Fruit fly (Drosophila melanogaster) whole organism, prepupa: ENCODE measurements around the gene ImpE3.

Source experiments
- Blimp-1 ChIP-seq: fragments of 200-800 bp; sonication (Bioruptor generic); optimal IDR thresholded peaks from 3 replicates; lab custom pipeline; 2017; ENCODE audit warnings: missing biosample characterization, missing genetic modification characterization, mild to moderate bottlenecking, moderate library complexity, missing genetic modification reagents
- CG10669 ChIP-seq: fragments of 200-800 bp; sonication (Bioruptor generic); optimal IDR thresholded peaks from 3 replicates; lab custom pipeline; 2018; ENCODE audit warnings: missing biosample characterization, mild to moderate bottlenecking, missing genetic modification characterization, moderate library complexity
- CG11294 ChIP-seq: fragments of 200-800 bp; sonication (Bioruptor generic); IDR thresholded peaks from 2 replicates; pipeline ENCODE4 v1.3.6; 2022; ENCODE audit warnings: missing biosample characterization, missing genetic modification characterization
- CG11762 ChIP-seq: fragments of 200-800 bp; sonication (Bioruptor generic); optimal IDR thresholded peaks from 3 replicates; lab custom pipeline; 2016; ENCODE audit warnings: missing biosample characterization, missing genetic modification characterization; ENCODE audit not compliant: insufficient read depth
- CG15336 ChIP-seq: fragments of 200-800 bp; sonication (Bioruptor generic); IDR thresholded peaks from 2 replicates; pipeline ENCODE4 v1.3.6; 2022; ENCODE audit warnings: missing biosample characterization, missing genetic modification characterization
- CG16779 ChIP-seq: fragments of 200-800 bp; sonication (Bioruptor generic); optimal IDR thresholded peaks from 3 replicates; lab custom pipeline; 2017; ENCODE audit warnings: missing biosample characterization, mild to moderate bottlenecking, missing genetic modification characterization
- CG3032 ChIP-seq: fragments of 200-800 bp; optimal IDR thresholded peaks from 2 replicates; lab custom pipeline; 2019; ENCODE audit warnings: missing biosample characterization, mild to moderate bottlenecking, missing genetic modification characterization, moderate library complexity
- CG31627 ChIP-seq: fragments of 200-800 bp; sonication (Bioruptor generic); optimal IDR thresholded peaks from 3 replicates; lab custom pipeline; 2016; ENCODE audit warnings: missing biosample characterization, missing genetic modification characterization
- CG32006 ChIP-seq: fragments of 200-800 bp; sonication (Bioruptor generic); optimal IDR thresholded peaks from 3 replicates; lab custom pipeline; 2017; ENCODE audit warnings: missing biosample characterization, mild to moderate bottlenecking, missing genetic modification characterization
- CG3919 ChIP-seq: fragments of 200-800 bp; sonication (Bioruptor generic); optimal IDR thresholded peaks from 3 replicates; lab custom pipeline; 2016; ENCODE audit warnings: missing biosample characterization, missing genetic modification characterization
- CG6163 ChIP-seq: fragments of 200-800 bp; sonication (Bioruptor generic); IDR thresholded peaks from 3 replicates; pipeline ENCODE4 v1.3.6; 2022; ENCODE audit warnings: missing biosample characterization, missing genetic modification characterization
- CG6276 ChIP-seq: fragments of 200-800 bp; sonication (Bioruptor generic); optimal IDR thresholded peaks from 2 replicates; lab custom pipeline; 2017; ENCODE audit warnings: missing biosample characterization, mild to moderate bottlenecking, missing genetic modification characterization
- CG6792 ChIP-seq: fragments of 200-800 bp; sonication (Bioruptor generic); optimal IDR thresholded peaks from 3 replicates; lab custom pipeline; 2016; ENCODE audit warnings: missing biosample characterization, missing genetic modification characterization
- CG6808 ChIP-seq: fragments of 200-800 bp; sonication (Bioruptor generic); optimal IDR thresholded peaks from 3 replicates; lab custom pipeline; 2017; ENCODE audit warnings: missing biosample characterization, missing genetic modification characterization, mild to moderate bottlenecking, moderate library complexity, missing genetic modification reagents
- CG6854 ChIP-seq: fragments of 200-800 bp; sonication (Bioruptor generic); optimal IDR thresholded peaks from 2 replicates; lab custom pipeline; 2017; ENCODE audit warnings: missing biosample characterization, mild to moderate bottlenecking, missing genetic modification characterization
- CG7368 ChIP-seq: fragments of 200-800 bp; sonication (Bioruptor generic); optimal IDR thresholded peaks from 3 replicates; lab custom pipeline; 2016; ENCODE audit warnings: missing biosample characterization, missing genetic modification characterization
- CG8119 ChIP-seq: fragments of 200-800 bp; sonication (Bioruptor generic); IDR thresholded peaks from 3 replicates; pipeline ENCODE4 v1.3.6; 2022; ENCODE audit warnings: missing biosample characterization, missing genetic modification characterization
- CG8319 ChIP-seq: fragments of 200-800 bp; sonication (Bioruptor generic); optimal IDR thresholded peaks from 3 replicates; lab custom pipeline; 2016; ENCODE audit warnings: missing biosample characterization, missing genetic modification characterization
- CG8632 ChIP-seq: fragments of 200-800 bp; sonication (Bioruptor generic); optimal IDR thresholded peaks from 3 replicates; lab custom pipeline; 2016; ENCODE audit warnings: missing biosample characterization, missing genetic modification characterization
- CG9139 ChIP-seq: fragments of 200-800 bp; sonication (Bioruptor generic); optimal IDR thresholded peaks from 3 replicates; lab custom pipeline; 2017; ENCODE audit warnings: missing biosample characterization, mild to moderate bottlenecking, missing genetic modification characterization
- Eip78C ChIP-seq: fragments of 200-800 bp; sonication (Bioruptor generic); peaks from one replicate; lab custom pipeline; 2016; ENCODE audit warnings: missing biosample characterization, missing genetic modification characterization
- Eip93F ChIP-seq: fragments of 200-800 bp; sonication (Bioruptor generic); optimal IDR thresholded peaks from 2 replicates; lab custom pipeline; 2016; ENCODE audit warnings: missing biosample characterization, mild to moderate bottlenecking, missing genetic modification characterization
- Ets21C ChIP-seq: fragments of 200-800 bp; sonication (Bioruptor generic); optimal IDR thresholded peaks from 3 replicates; lab custom pipeline; 2016; ENCODE audit warnings: missing biosample characterization, missing genetic modification characterization
- Gug ChIP-seq: fragments of 200-800 bp; sonication (Bioruptor generic); IDR thresholded peaks from 2 replicates; pipeline ENCODE4 v1.3.6; 2022; ENCODE audit warnings: missing biosample characterization, missing genetic modification characterization
- Hr38 ChIP-seq: sonication (Bioruptor generic); optimal IDR thresholded peaks from 2 replicates; lab custom pipeline; 2016; ENCODE audit warnings: missing biosample characterization, missing genetic modification characterization
- Met ChIP-seq: fragments of 200-800 bp; sonication (Bioruptor generic); optimal IDR thresholded peaks from 3 replicates; lab custom pipeline; 2016; ENCODE audit warnings: missing biosample characterization, missing genetic modification characterization
- Smox ChIP-seq: fragments of 200-800 bp; sonication (Bioruptor generic); optimal IDR thresholded peaks from 3 replicates; lab custom pipeline; 2016; ENCODE audit warnings: missing biosample characterization, missing genetic modification characterization
- Sox102F ChIP-seq: fragments of 200-800 bp; sonication (Bioruptor generic); optimal IDR thresholded peaks from 2 replicates; lab custom pipeline; 2016; ENCODE audit warnings: missing biosample characterization, mild to moderate bottlenecking, missing genetic modification characterization
- Sox14 ChIP-seq: fragments of 200-800 bp; sonication (Bioruptor generic); optimal IDR thresholded peaks from 3 replicates; lab custom pipeline; 2016; ENCODE audit warnings: missing biosample characterization, missing genetic modification characterization
- Sox15 ChIP-seq: fragments of 200-800 bp; sonication (Bioruptor generic); optimal IDR thresholded peaks from 3 replicates; lab custom pipeline; 2016; ENCODE audit warnings: missing biosample characterization, missing genetic modification characterization
- achi ChIP-seq: fragments of 200-800 bp; sonication (Bioruptor generic); optimal IDR thresholded peaks from 3 replicates; lab custom pipeline; 2016; ENCODE audit warnings: missing biosample characterization, missing genetic modification characterization
- acj6 ChIP-seq: fragments of 200-800 bp; sonication (Bioruptor generic); optimal IDR thresholded peaks from 3 replicates; lab custom pipeline; 2016; ENCODE audit warnings: missing biosample characterization, missing genetic modification characterization
- dac ChIP-seq: fragments of 200-800 bp; sonication (Bioruptor generic); optimal IDR thresholded peaks from 2 replicates; lab custom pipeline; 2017; ENCODE audit warnings: missing biosample characterization, mild to moderate bottlenecking, missing genetic modification characterization
- eg ChIP-seq: fragments of 200-800 bp; sonication (Bioruptor generic); IDR thresholded peaks from 3 replicates; pipeline ENCODE4 v1.3.6; 2022; ENCODE audit warnings: missing biosample characterization, missing genetic modification characterization
- esn ChIP-seq: fragments of 200-800 bp; sonication (Bioruptor generic); optimal IDR thresholded peaks from 2 replicates; lab custom pipeline; 2016; ENCODE audit warnings: missing biosample characterization, mild to moderate bottlenecking, missing genetic modification characterization, moderate library complexity
- net ChIP-seq: fragments of 200-800 bp; sonication (Bioruptor generic); optimal IDR thresholded peaks from 3 replicates; lab custom pipeline; 2016; ENCODE audit warnings: missing biosample characterization, missing genetic modification characterization
- pdm3 ChIP-seq: fragments of 200-800 bp; sonication (Bioruptor generic); optimal IDR thresholded peaks from 3 replicates; lab custom pipeline; 2016; ENCODE audit warnings: missing biosample characterization, missing genetic modification characterization
- salr ChIP-seq, 2 experiments: fragments of 200-800 bp; sonication (Bioruptor generic); optimal IDR thresholded peaks; 3 replicates each; lab custom pipeline; 2016 to 2018; ENCODE audit warnings: missing biosample characterization in 2 of 2, missing genetic modification characterization in 2 of 2, mild to moderate bottlenecking in 1 of 2
- spab ChIP-seq: fragments of 200-800 bp; sonication (Bioruptor generic); optimal IDR thresholded peaks from 2 replicates; lab custom pipeline; 2017; ENCODE audit warnings: missing biosample characterization, mild to moderate bottlenecking, missing genetic modification characterization, missing genetic modification reagents
- ss ChIP-seq, 2 experiments: fragments of 200-800 bp; sonication (Bioruptor generic); optimal IDR thresholded peaks; 2 replicates in 1 of 2; 3 replicates in 1 of 2; lab custom pipeline; 2017 to 2018; ENCODE audit warnings: mild to moderate bottlenecking in 2 of 2, missing biosample characterization in 2 of 2, missing genetic modification characterization in 2 of 2, moderate library complexity in 1 of 2
- topi ChIP-seq: fragments of 200-800 bp; sonication (Bioruptor generic); optimal IDR thresholded peaks from 3 replicates; lab custom pipeline; 2016; ENCODE audit warnings: missing biosample characterization, missing genetic modification characterization
- vri ChIP-seq: fragments of 200-800 bp; sonication (Bioruptor generic); optimal IDR thresholded peaks from 3 replicates; lab custom pipeline; 2016; ENCODE audit warnings: missing biosample characterization, mild to moderate bottlenecking, missing genetic modification characterization

Gene ImpE3

DNA sequence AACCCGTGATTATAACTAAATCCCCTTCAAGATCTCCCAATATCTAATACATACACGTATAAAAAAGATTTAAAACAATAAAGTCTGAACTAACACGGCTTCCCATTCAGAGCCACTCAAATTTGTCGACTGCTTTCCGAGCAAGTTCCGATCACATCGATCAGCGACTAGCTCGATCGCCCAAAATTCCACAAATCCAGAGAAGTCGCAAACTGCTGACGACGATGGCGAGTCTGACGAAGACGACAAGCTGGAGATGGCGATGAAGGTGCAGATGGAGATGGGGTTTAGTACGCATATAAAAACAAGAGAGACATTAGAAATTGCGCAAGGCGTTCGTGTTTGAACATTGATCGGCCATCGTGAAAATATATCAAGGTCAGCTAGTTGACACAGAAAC, 30.6 kb downstream of the ImpE3 start:
- TF ChIP-seq spab (GFP tag; lab: Kevin White, UChicago) (no peak), Blimp-1 (GFP tag; lab: Kevin White, UChicago) (no peak), net (GFP tag; lab: Kevin White, UChicago) (no peak), CG8319 (GFP tag; lab: Kevin White, UChicago) (no peak), Eip93F (GFP tag; lab: Kevin White, UChicago) (no peak), CG6792 (GFP tag; lab: Kevin White, UChicago) (no peak), CG3919 (no peak), CG11294 (GFP tag; lab: Robert Waterston, UW) (no peak), eg (GFP tag; lab: Robert Waterston, UW) (no peak)

dm6 chr3R:7995722-7996121, 33.6 kb downstream of the ImpE3 start, which contains the start of gene Elovl7:
TSS of gene Elovl7 (minus strand) at chr3R:7995852.
- TF ChIP-seq achi (GFP tag; lab: Kevin White, UChicago) = no peak
- peak; percentile 28 for TF ChIP-seq Eip78C
- TF ChIP-seq CG6854 = peak; percentile 76
- no peak for TF ChIP-seq Sox14 (GFP tag; lab: Kevin White, UChicago)
- TF ChIP-seq CG10669 (GFP tag; lab: Kevin White, UChicago) = no peak
- no peak for TF ChIP-seq CG6808 (GFP tag; lab: Kevin White, UChicago)
- TF ChIP-seq CG3919 = no peak
- TF ChIP-seq Smox (GFP tag; lab: Kevin White, UChicago) = no peak
- TF ChIP-seq CG15336 (GFP tag; lab: Robert Waterston, UW) = no peak
- TF ChIP-seq, all 60 proteins: peak for 2

DNA sequence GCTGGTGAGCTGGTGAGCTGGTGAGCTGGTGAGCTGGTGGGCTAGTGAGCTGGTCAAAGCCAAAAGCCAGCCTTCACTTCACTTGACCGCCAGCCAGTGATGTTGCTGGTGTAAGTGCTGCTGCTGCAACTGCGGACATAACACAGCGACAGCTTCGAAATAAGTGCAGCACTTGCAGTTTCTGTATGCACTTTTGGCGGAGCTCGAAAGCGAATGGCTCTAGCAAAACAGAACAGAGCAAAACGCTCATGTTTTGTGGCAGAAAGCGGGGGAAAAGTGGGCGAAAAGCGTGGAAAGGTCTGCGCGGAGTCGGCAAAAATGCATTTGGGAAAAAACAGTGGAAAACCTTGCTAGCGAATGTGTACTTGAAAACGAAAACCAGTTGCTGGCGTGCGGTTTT, 34.7 kb downstream of the ImpE3 start:
- TF ChIP-seq CG8319 (GFP tag; lab: Kevin White, UChicago) = no peak
- TF ChIP-seq Eip78C = peak; percentile 44

DNA sequence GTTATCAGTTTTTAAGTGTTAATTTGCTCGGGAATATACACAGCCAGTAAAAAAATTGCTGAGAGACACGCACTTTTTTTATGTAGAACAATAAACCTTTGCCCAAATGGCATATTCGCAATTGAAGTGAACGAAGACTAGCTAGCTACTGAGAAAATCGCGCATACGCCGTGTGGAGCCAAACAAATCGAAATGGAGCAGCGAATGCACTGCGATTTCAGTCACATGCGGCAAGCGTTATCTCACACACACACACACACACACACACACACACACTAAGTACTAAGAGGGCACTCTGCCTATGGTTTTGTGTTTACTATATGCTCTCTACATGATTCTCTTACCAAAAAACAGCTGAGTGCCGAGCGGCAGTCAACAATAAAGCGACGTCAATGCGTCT, 35.8 kb downstream of the ImpE3 start:
- TF ChIP-seq CG32006 (GFP tag; lab: Kevin White, UChicago) (no peak), Ets21C (GFP tag; lab: Kevin White, UChicago) (no peak), pdm3 (no peak)

DNA sequence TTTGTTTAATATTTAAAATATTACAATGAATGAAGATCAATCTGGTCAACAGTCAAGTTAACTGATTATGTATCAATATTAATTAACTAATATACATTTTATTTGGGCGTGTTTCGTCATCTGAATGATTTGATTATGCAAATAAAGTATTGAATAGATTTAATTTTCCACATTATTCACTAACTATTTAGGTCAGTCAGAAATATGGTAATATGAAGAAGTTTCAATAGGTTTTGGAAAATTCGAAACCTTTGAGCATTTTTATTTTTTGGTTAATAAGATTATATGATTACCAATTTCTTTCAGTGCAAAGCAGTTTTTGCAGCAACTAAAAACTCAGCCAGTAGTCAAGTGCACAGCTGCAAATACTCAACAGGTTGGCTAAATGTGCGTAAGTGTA, 37.2 kb downstream of the ImpE3 start:
- TF ChIP-seq ss (GFP tag; optimal IDR thresholded peaks at IDR 0.05; lab: Kevin White, UChicago) (no peak), CG8632 (GFP tag; lab: Kevin White, UChicago) (no peak), CG11762 (GFP tag; lab: Kevin White, UChicago) (peak; percentile 16), Sox15 (GFP tag; lab: Kevin White, UChicago) (no peak), Hr38 (GFP tag; lab: Kevin White, UChicago) (no peak), CG6792 (GFP tag; lab: Kevin White, UChicago) (no peak), eg (GFP tag; lab: Robert Waterston, UW) (peak; percentile 70), esn (GFP tag; lab: Kevin White, UChicago) (no peak), CG6276 (peak; percentile 67), Blimp-1 (GFP tag; lab: Kevin White, UChicago) (no peak), Met (GFP tag; lab: Kevin White, UChicago) (no peak), CG32006 (GFP tag; lab: Kevin White, UChicago) (peak; percentile 82), acj6 (GFP tag; lab: Kevin White, UChicago) (no peak), CG31627 (no peak), CG6808 (GFP tag; lab: Kevin White, UChicago) (no peak), CG8119 (peak; percentile 33; the same call in 2 of the 3 replicates), topi (GFP tag; lab: Kevin White, UChicago) (no peak), Sox102F (GFP tag; lab: Kevin White, UChicago) (no peak), CG3032 (no peak), vri (GFP tag; lab: Kevin White, UChicago) (no peak), net (GFP tag; lab: Kevin White, UChicago) (peak; percentile 47), Eip78C (peak; percentile 75), pdm3 (no peak), CG7368 (GFP tag; lab: Kevin White, UChicago) (no peak), Gug (no peak), CG9139 (GFP tag; lab: Kevin White, UChicago) (no peak), CG6854 (no peak), salr (GFP tag; optimal IDR thresholded peaks at IDR 0.05; lab: Kevin White, UChicago) (peak in 1 of 2 experiments; percentile 35), spab (GFP tag; lab: Kevin White, UChicago) (no peak), Smox (GFP tag; lab: Kevin White, UChicago) (no peak), CG10669 (GFP tag; lab: Kevin White, UChicago) (no peak), CG16779 (tag; lab: Kevin White, UChicago) (no peak), dac (no peak), CG6163 (0 out of 3 replicates have a peak, but pooled peaks have one; percentile 24)
